Worm (Caenorhabditis elegans): ENCODE measurements around the gene srz-78.

Gene srz-78

ce11 chrIV:3467751-3468150 lies 23.8 kb upstream of the srz-78 start:
- no peak for TF ChIP-seq tbx-2 (tag; optimal IDR thresholded peaks at IDR 0.05)
- no peak for TF ChIP-seq unc-55 (GFP tag; optimal IDR thresholded peaks at IDR 0.05)
- TF ChIP-seq K02D7.2 (tag; optimal IDR thresholded peaks at IDR 0.05) = no peak
- TF ChIP-seq pha-2 (tag; optimal IDR thresholded peaks at IDR 0.05) = no peak

ce11 chrIV:3469742-3470141 lies 21.8 kb upstream of the srz-78 start, which contains the start of gene F58E2.2:
TSS of gene F58E2.2 (plus strand) at chrIV:3470042.
- TF ChIP-seq hlh-30 (tag; optimal IDR thresholded peaks at IDR 0.05; ENCODE audit: insufficient read depth) (no peak), elt-4 (tag; optimal IDR thresholded peaks at IDR 0.05) (no peak), K09A11.1 (tag; optimal IDR thresholded peaks at IDR 0.05; ENCODE audit: insufficient read depth) (no peak), hlh-8 (tag; optimal IDR thresholded peaks at IDR 0.05) (no peak), ceh-2 (tag; optimal IDR thresholded peaks at IDR 0.05) (no peak), sox-4 (tag; optimal IDR thresholded peaks at IDR 0.05) (no peak), ceh-34 (tag; optimal IDR thresholded peaks at IDR 0.05) (no peak), ama-1 (optimal IDR thresholded peaks at IDR 0.05) (no peak), ceh-19 (GFP tag; optimal IDR thresholded peaks at IDR 0.05) (no peak), unc-3 (GFP tag; conservative IDR thresholded peaks at IDR 0.05) (no peak), unc-3 (tag; optimal IDR thresholded peaks at IDR 0.05) (no peak), C08G9.2 (tag; optimal IDR thresholded peaks at IDR 0.05) (no peak), sox-2 (GFP tag; IDR thresholded peaks at IDR 0.05) (no peak), ref-2 (tag; optimal IDR thresholded peaks at IDR 0.05) (no peak), ceh-30 (tag; optimal IDR thresholded peaks at IDR 0.05) (no peak), fax-1 (tag; optimal IDR thresholded peaks at IDR 0.05) (no peak), pag-3 (tag; optimal IDR thresholded peaks at IDR 0.05; ENCODE audit: borderline replicate concordance) (no peak)

DNA sequence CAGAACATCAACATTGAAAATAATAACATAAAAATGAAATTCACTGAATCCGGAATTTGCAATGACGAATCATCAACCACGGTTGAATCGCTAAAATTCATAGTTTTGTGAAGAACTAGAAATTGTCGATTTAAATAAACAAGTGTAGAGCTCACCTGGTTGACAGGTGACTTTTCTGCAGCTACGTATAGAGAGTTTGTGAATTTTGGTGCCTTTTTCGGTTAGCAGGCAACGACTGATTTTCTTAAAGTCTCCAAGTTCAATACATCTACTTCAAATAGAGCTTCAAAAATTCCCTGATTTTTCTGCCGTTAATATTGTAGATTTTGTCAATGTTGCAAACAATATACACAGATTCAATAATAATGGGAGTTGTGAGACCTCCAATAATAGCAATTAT lies 14.5 kb upstream of the srz-78 start, which contains the start of gene srz-69:
srz-69 (minus strand) TSS at position 101 of the 400 bp plus-strand sequence.
- no peak for TF ChIP-seq ceh-45 (GFP tag; IDR thresholded peaks at IDR 0.05)
- no peak for TF ChIP-seq ama-1 (optimal IDR thresholded peaks at IDR 0.05)
- no peak for TF ChIP-seq hlh-15 (tag; optimal IDR thresholded peaks at IDR 0.05)
- TF ChIP-seq hlh-8 (tag; optimal IDR thresholded peaks at IDR 0.05) = no peak
- TF ChIP-seq zip-5 (tag; optimal IDR thresholded peaks at IDR 0.05) = no peak
- TF ChIP-seq ceh-9 (tag; optimal IDR thresholded peaks at IDR 0.05) = no peak
- no peak for TF ChIP-seq ceh-22 (tag; optimal IDR thresholded peaks at IDR 0.05)
- no peak for TF ChIP-seq lin-11 (tag; optimal IDR thresholded peaks at IDR 0.05)
- no peak for TF ChIP-seq ceh-2 (tag; optimal IDR thresholded peaks at IDR 0.05)
- no peak for TF ChIP-seq C08G9.2 (tag; optimal IDR thresholded peaks at IDR 0.05)
- no peak for TF ChIP-seq T23F11.4 (GFP tag; optimal IDR thresholded peaks at IDR 0.05)
- TF ChIP-seq pros-1 (tag; optimal IDR thresholded peaks at IDR 0.05) = no peak
- no peak for TF ChIP-seq npax-4 (tag; optimal IDR thresholded peaks at IDR 0.05)
- no peak for TF ChIP-seq ceh-18 (tag; optimal IDR thresholded peaks at IDR 0.05)
- TF ChIP-seq unc-55 (GFP tag; optimal IDR thresholded peaks at IDR 0.05) = no peak
- no peak for TF ChIP-seq pat-9 (tag; optimal IDR thresholded peaks at IDR 0.05)
- no peak for TF ChIP-seq ceh-6 (GFP tag; optimal IDR thresholded peaks at IDR 0.05)

DNA sequence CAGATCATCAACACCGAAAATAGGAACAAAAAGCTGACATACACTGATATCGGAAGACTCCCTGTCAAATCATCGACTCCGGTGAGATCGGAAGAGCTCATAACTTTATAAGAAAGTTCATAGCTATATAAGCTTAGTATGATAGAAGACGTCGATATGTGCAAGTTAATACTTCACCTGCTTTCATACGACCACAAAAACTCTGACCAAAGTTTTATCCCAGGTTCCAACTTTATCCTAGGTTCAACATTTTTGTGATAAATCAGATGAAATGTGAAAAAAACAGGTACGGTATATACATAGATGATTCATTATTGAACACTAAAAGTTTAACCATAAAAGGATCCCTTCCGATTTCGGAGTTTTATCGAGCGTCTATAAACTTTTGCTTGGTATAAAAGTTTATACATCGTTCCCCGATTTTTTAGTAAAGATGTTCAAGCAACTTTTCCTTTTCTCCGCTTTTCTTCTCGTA lies 12.6 kb upstream of the srz-78 start, which contains the start of the genes srz-70 and C09G12.5:
srz-70 (minus strand) TSS at position 101 of the 475 bp plus-strand sequence.
C09G12.5 (plus strand) TSS at position 425 of the 475 bp plus-strand sequence.
- no peak for TF ChIP-seq ceh-6 (GFP tag; optimal IDR thresholded peaks at IDR 0.05)
- TF ChIP-seq pros-1 (tag; optimal IDR thresholded peaks at IDR 0.05) = no peak
- TF ChIP-seq elt-4 (tag; optimal IDR thresholded peaks at IDR 0.05) = no peak
- TF ChIP-seq sox-2 (GFP tag; IDR thresholded peaks at IDR 0.05) = no peak
- no peak for TF ChIP-seq fkh-10 (GFP tag; optimal IDR thresholded peaks at IDR 0.05)
- no peak for TF ChIP-seq nhr-232 (tag; optimal IDR thresholded peaks at IDR 0.05)
- TF ChIP-seq nfya-1 (tag; optimal IDR thresholded peaks at IDR 0.05) = no peak
- no peak for TF ChIP-seq eyg-1 (tag; optimal IDR thresholded peaks at IDR 0.05)
- no peak for TF ChIP-seq fax-1 (tag; optimal IDR thresholded peaks at IDR 0.05)
- TF ChIP-seq ceh-34 (tag; optimal IDR thresholded peaks at IDR 0.05) = no peak
- no peak for TF ChIP-seq ceh-24 (tag; optimal IDR thresholded peaks at IDR 0.05)
- no peak for TF ChIP-seq ceh-31 (tag; optimal IDR thresholded peaks at IDR 0.05)
- no peak for TF ChIP-seq sdc-2 (tag; optimal IDR thresholded peaks at IDR 0.05)
- TF ChIP-seq che-1 (tag; optimal IDR thresholded peaks at IDR 0.05) = no peak
- TF ChIP-seq pax-1 (tag; optimal IDR thresholded peaks at IDR 0.05) = no peak
- TF ChIP-seq C08G9.2 (tag; optimal IDR thresholded peaks at IDR 0.05) = no peak

Data from whole organism, late embryonic.